Worm (Caenorhabditis elegans): ENCODE results near the gene C10C5.5.

ce11 chrIV:9335552-9336251 lies 45.5 kb upstream of the C10C5.5 start, which contains the start of the genes coa-4 and T20D3.14:
- TF ChIP-seq nhr-12 (tag; optimal IDR thresholded peaks at IDR 0.05): no peak
- TF ChIP-seq jun-1 (tag; optimal IDR thresholded peaks at IDR 0.05): no peak
- peak; percentile 53 to 58 for TF ChIP-seq lsy-2 (tag; optimal IDR thresholded peaks at IDR 0.05)
- TF ChIP-seq ama-1 (optimal IDR thresholded peaks at IDR 0.05): no peak
- no peak for TF ChIP-seq unc-62 (GFP tag; optimal IDR thresholded peaks at IDR 0.05)
- TF ChIP-seq snpc-4 (tag; optimal IDR thresholded peaks at IDR 0.05): peak; percentile 1
- peak; percentile 43 for TF ChIP-seq tbx-2 (tag; optimal IDR thresholded peaks at IDR 0.05)
- no peak for TF ChIP-seq isw-1 (GFP tag; IDR thresholded peaks at IDR 0.05)
- no peak for TF ChIP-seq unc-130 (tag; optimal IDR thresholded peaks at IDR 0.05)
- TF ChIP-seq dsc-1 (tag; optimal IDR thresholded peaks at IDR 0.05): no peak
- TF ChIP-seq nhr-28 (tag; optimal IDR thresholded peaks at IDR 0.05): no peak
- peak; percentile 39 for TF ChIP-seq blmp-1 (tag; optimal IDR thresholded peaks at IDR 0.05)
- no peak for TF ChIP-seq lin-13 (GFP tag; optimal IDR thresholded peaks at IDR 0.05)
